Fruit fly (Drosophila melanogaster): ENCODE measurements around the gene CG33795.

DNA sequence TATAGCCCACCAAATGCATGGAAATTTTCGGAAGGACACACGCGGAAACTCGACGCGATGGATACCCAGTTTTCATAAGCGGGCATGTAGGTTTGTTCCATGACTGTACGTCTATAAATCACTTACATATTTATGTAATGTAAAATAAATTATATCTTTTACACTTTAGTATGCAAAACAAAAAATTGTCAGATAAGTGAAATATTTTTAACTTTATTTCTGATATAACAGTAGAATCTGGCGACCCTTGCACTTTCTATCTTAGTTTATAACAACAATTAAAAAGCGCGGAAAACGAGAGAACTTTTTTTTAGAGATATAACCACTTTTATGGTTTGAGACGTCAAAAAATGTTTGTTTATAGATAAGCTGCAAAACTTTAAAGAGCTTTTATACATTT is 6.6 kb upstream of the CG33795 start:
- TF ChIP-seq CG8478 (optimal IDR thresholded peaks at IDR 0.05) (no peak), usp (GFP tag; optimal IDR thresholded peaks at IDR 0.05) (no peak), pan (optimal IDR thresholded peaks at IDR 0.05) (peak; percentile 94), EcR (GFP tag; optimal IDR thresholded peaks at IDR 0.05) (no peak)

All from whole organism.